Fruit fly (Drosophila melanogaster) whole organism, pupa: Measurements from ENCODE around the gene asf1.

Source experiments
- CG10348 ChIP-seq: fragments of 200-800 bp; sonication (Bioruptor generic); IDR thresholded peaks from 2 replicates; pipeline ENCODE4 v1.3.6; 2022; ENCODE audit warnings: missing biosample characterization, missing genetic modification characterization
- CG13204 ChIP-seq: fragments of 200-800 bp; sonication (Bioruptor generic); optimal IDR thresholded peaks from 2 replicates; lab custom pipeline; 2018; ENCODE audit warnings: missing biosample characterization, mild to moderate bottlenecking, missing genetic modification characterization, moderate library complexity
- CG14655 ChIP-seq: fragments of 200-800 bp; sonication (Bioruptor generic); optimal IDR thresholded peaks from 3 replicates; lab custom pipeline; 2017; ENCODE audit warnings: mild to moderate bottlenecking, missing biosample characterization, missing genetic modification reagents, missing genetic modification characterization
- CG4496 ChIP-seq: fragments of 200-800 bp; sonication (Bioruptor generic); IDR thresholded peaks from 3 replicates; pipeline ENCODE4 v1.3.6; 2022; ENCODE audit warnings: missing biosample characterization, missing genetic modification characterization
- CG8159 ChIP-seq: fragments of 200-800 bp; sonication (Bioruptor generic); optimal IDR thresholded peaks from 3 replicates; lab custom pipeline; 2018; ENCODE audit warnings: missing biosample characterization, mild to moderate bottlenecking, missing genetic modification characterization, moderate library complexity
- EcR ChIP-seq: fragments of 200-800 bp; sonication (Bioruptor generic); optimal IDR thresholded peaks from 3 replicates; lab custom pipeline; 2019; ENCODE audit warnings: missing biosample characterization, missing genetic modification characterization, mild to moderate bottlenecking, moderate library complexity, missing genetic modification reagents
- Snoo ChIP-seq: fragments of 200-800 bp; sonication (Bioruptor generic); optimal IDR thresholded peaks from 3 replicates; lab custom pipeline; 2017; ENCODE audit warnings: missing biosample characterization, mild to moderate bottlenecking, missing genetic modification characterization, inconsistent platforms
- rn ChIP-seq: fragments of 200-800 bp; sonication (Bioruptor generic); IDR thresholded peaks from 2 replicates; pipeline ENCODE4 v1.3.6; 2022; ENCODE audit warnings: missing biosample characterization, missing genetic modification characterization

- TF ChIP-seq CG14655 (GFP tag; lab: Kevin White, UChicago) (no peak), CG4496 (GFP tag; lab: Robert Waterston, UW) (0 out of 3 replicates have a peak, but pooled peaks have one; percentile 26), rn (GFP tag; lab: Robert Waterston, UW) (no peak), CG10348 (GFP tag; lab: Robert Waterston, UW) (no peak), EcR (no peak), CG8159 (no peak), Snoo (no peak), CG13204 (GFP tag; lab: Kevin White, UChicago) (no peak)
Observed at dm6 chr3L:19663605-19664230, 45.0 kb downstream of the asf1 start, which contains the start of gene tey.
